Worm (Caenorhabditis elegans): ENCODE measurements around the gene srj-13.

ce11 chrV:7374090-7374489 lies 28.4 kb upstream of the srj-13 start, which contains the start of gene srx-56:
- TF ChIP-seq egl-27 (tag; optimal IDR thresholded peaks at IDR 0.05) (no peak), nhr-11 (tag; optimal IDR thresholded peaks at IDR 0.05) (no peak), blmp-1 (tag; optimal IDR thresholded peaks at IDR 0.05; ENCODE audit: insufficient read depth) (no peak), unc-62 (GFP tag; optimal IDR thresholded peaks at IDR 0.05) (no peak), aly-2 (tag; optimal IDR thresholded peaks at IDR 0.05) (no peak), skn-1 (tag; optimal IDR thresholded peaks at IDR 0.05) (no peak), nhr-77 (tag; optimal IDR thresholded peaks at IDR 0.05) (no peak), snpc-4 (tag; optimal IDR thresholded peaks at IDR 0.05) (no peak), zag-1 (tag; optimal IDR thresholded peaks at IDR 0.05) (no peak), crh-2 (tag; optimal IDR thresholded peaks at IDR 0.05) (no peak), Y55F3AM.14 (GFP tag; optimal IDR thresholded peaks at IDR 0.05) (no peak), ceh-82 (tag; optimal IDR thresholded peaks at IDR 0.05) (no peak), ama-1 (optimal IDR thresholded peaks at IDR 0.05) (no peak), lin-39 (tag; optimal IDR thresholded peaks at IDR 0.05) (no peak)

Data from whole organism, L2 larva.